Fruit fly (Drosophila melanogaster) whole organism, embryonic: Measurements from ENCODE around the gene AstA.

ENCODE experiments used
- Ada2b ChIP-seq: fragments of 200-800 bp; sonication (Bioruptor generic); IDR thresholded peaks from 2 replicates; pipeline ENCODE4 v1.3.6; 2022; ENCODE audit warnings: missing biosample characterization, missing genetic modification characterization
- CG11247 ChIP-seq: fragments of 200-800 bp; sonication (Bioruptor generic); IDR thresholded peaks from 2 replicates; pipeline ENCODE4 v1.3.6; 2022; ENCODE audit warnings: missing biosample characterization, missing genetic modification characterization
- CG11696 ChIP-seq: fragments of 200-800 bp; sonication (Bioruptor generic); IDR thresholded peaks from 2 replicates; pipeline ENCODE4 v1.3.6; 2022; ENCODE audit warnings: missing biosample characterization, missing genetic modification characterization
- CG12104 ChIP-seq: fragments of 200-800 bp; sonication (Bioruptor generic); optimal IDR thresholded peaks from 3 replicates; lab custom pipeline; 2016; ENCODE audit warnings: missing biosample characterization, missing genetic modification characterization
- CG13123 ChIP-seq: fragments of 200-800 bp; sonication (Bioruptor generic); optimal IDR thresholded peaks from 2 replicates; lab custom pipeline; 2016; ENCODE audit warnings: missing biosample characterization, missing genetic modification characterization
- CG14014 ChIP-seq: fragments of 200-800 bp; sonication (Bioruptor generic); IDR thresholded peaks from 2 replicates; pipeline ENCODE4 v1.3.6; 2022; ENCODE audit warnings: missing biosample characterization, missing genetic modification characterization
- CG14667 ChIP-seq: fragments of 200-800 bp; sonication (Bioruptor generic); IDR thresholded peaks from 2 replicates; pipeline ENCODE4 v1.3.6; 2022; ENCODE audit warnings: missing biosample characterization, missing genetic modification characterization
- CG1529 ChIP-seq: fragments of 200-800 bp; sonication (Bioruptor generic); optimal IDR thresholded peaks from 3 replicates; lab custom pipeline; 2018; ENCODE audit warnings: missing biosample characterization, missing genetic modification characterization
- CG15696 ChIP-seq: fragments of 200-800 bp; sonication (Bioruptor generic); optimal IDR thresholded peaks from 2 replicates; lab custom pipeline; 2019; ENCODE audit warnings: missing biosample characterization, mild to moderate bottlenecking, missing genetic modification characterization, moderate library complexity
- CG16815 ChIP-seq: fragments of 200-800 bp; sonication (Bioruptor generic); optimal IDR thresholded peaks from 3 replicates; lab custom pipeline; 2017; ENCODE audit warnings: missing biosample characterization, mild to moderate bottlenecking, missing genetic modification characterization
- CG17612 ChIP-seq: fragments of 200-800 bp; sonication (Bioruptor generic); IDR thresholded peaks from 2 replicates; pipeline ENCODE4 v1.3.6; 2022; ENCODE audit warnings: missing biosample characterization, missing genetic modification characterization
- CG18262 ChIP-seq: fragments of 200-800 bp; optimal IDR thresholded peaks from 3 replicates; lab custom pipeline; 2019; ENCODE audit warnings: missing biosample characterization, mild to moderate bottlenecking, missing genetic modification characterization, moderate library complexity
- CG1832 ChIP-seq: fragments of 200-800 bp; sonication (Bioruptor generic); optimal IDR thresholded peaks from 2 replicates; lab custom pipeline; 2017; ENCODE audit warnings: missing biosample characterization, mild to moderate bottlenecking, missing genetic modification characterization, inconsistent platforms
- CG18764 ChIP-seq: fragments of 200-800 bp; sonication (Bioruptor generic); optimal IDR thresholded peaks from 3 replicates; lab custom pipeline; 2016; ENCODE audit warnings: missing biosample characterization, missing genetic modification characterization
- CG42726 ChIP-seq: fragments of 200-800 bp; sonication (Bioruptor generic); IDR thresholded peaks from 2 replicates; pipeline ENCODE4 v1.3.6; 2022; ENCODE audit warnings: missing biosample characterization, missing genetic modification characterization; ENCODE audit not compliant: partially characterized antibody
- CG6254 ChIP-seq: fragments of 200-800 bp; sonication (Bioruptor generic); optimal IDR thresholded peaks from 3 replicates; lab custom pipeline; 2017; ENCODE audit warnings: mild to moderate bottlenecking, missing biosample characterization, missing genetic modification reagents, missing genetic modification characterization
- CG6654 ChIP-seq: fragments of 200-800 bp; sonication (Bioruptor generic); optimal IDR thresholded peaks from 2 replicates; lab custom pipeline; 2017; ENCODE audit warnings: missing biosample characterization, mild to moderate bottlenecking, missing genetic modification characterization
- CG6813 ChIP-seq: fragments of 200-800 bp; sonication (Bioruptor generic); optimal IDR thresholded peaks from 2 replicates; lab custom pipeline; 2017; ENCODE audit warnings: missing biosample characterization, missing genetic modification characterization, mild to moderate bottlenecking, moderate library complexity, missing genetic modification reagents
- CG7372 ChIP-seq: fragments of 200-800 bp; sonication (Bioruptor generic); IDR thresholded peaks from 2 replicates; pipeline ENCODE4 v1.3.6; 2022; ENCODE audit warnings: missing biosample characterization, missing genetic modification characterization
- CG8290 ChIP-seq, 3 experiments: fragments of 200-800 bp; sonication (Bioruptor generic); optimal IDR thresholded peaks; 2 replicates each; lab custom pipeline; 2016 to 2019; ENCODE audit warnings: missing biosample characterization in 3 of 3, missing genetic modification characterization in 3 of 3, mild to moderate bottlenecking in 2 of 3, moderate library complexity in 1 of 3
- CG8944 ChIP-seq: fragments of 200-800 bp; sonication (Bioruptor generic); optimal IDR thresholded peaks from 3 replicates; lab custom pipeline; 2016; ENCODE audit warnings: missing biosample characterization, missing genetic modification characterization
- Dll ChIP-seq: fragments of 200-800 bp; sonication (Bioruptor generic); IDR thresholded peaks from 4 replicates; pipeline ENCODE4 v1.3.6; 2022; ENCODE audit warnings: missing biosample characterization, missing genetic modification characterization; ENCODE audit not compliant: partially characterized antibody
- Doc3 ChIP-seq: fragments of 200-800 bp; sonication (Bioruptor generic); IDR thresholded peaks from 3 replicates; pipeline ENCODE4 v1.3.6; 2022; ENCODE audit warnings: missing biosample characterization, missing genetic modification characterization; ENCODE audit not compliant: partially characterized antibody
- ERR ChIP-seq: fragments of 200-800 bp; sonication (Bioruptor generic); optimal IDR thresholded peaks from 2 replicates; lab custom pipeline; 2016; ENCODE audit warnings: missing biosample characterization, missing genetic modification characterization
- Ets65A ChIP-seq: fragments of 200-800 bp; sonication (Bioruptor generic); peaks from one replicate; lab custom pipeline; 2016; ENCODE audit warnings: missing biosample characterization, missing genetic modification characterization
- Fer1 ChIP-seq: fragments of 200-800 bp; sonication (Bioruptor generic); optimal IDR thresholded peaks from 2 replicates; lab custom pipeline; 2017; ENCODE audit warnings: missing biosample characterization, mild to moderate bottlenecking, missing genetic modification characterization
- Gug ChIP-seq: fragments of 200-800 bp; sonication (Bioruptor generic); IDR thresholded peaks from 4 replicates; pipeline ENCODE4 v1.3.6; 2022; ENCODE audit warnings: missing biosample characterization, missing genetic modification characterization
- HmgZ ChIP-seq: fragments of 200-800 bp; sonication (Bioruptor generic); optimal IDR thresholded peaks from 2 replicates; lab custom pipeline; 2018; ENCODE audit warnings: missing biosample characterization, mild to moderate bottlenecking, missing genetic modification characterization
- Hmx ChIP-seq: fragments of 200-800 bp; sonication (Bioruptor generic); optimal IDR thresholded peaks from 2 replicates; lab custom pipeline; 2016; ENCODE audit warnings: missing biosample characterization, missing genetic modification characterization
- Kr ChIP-seq: fragments of 200-800 bp; sonication (Bioruptor generic); optimal IDR thresholded peaks from 2 replicates; lab custom pipeline; 2017; ENCODE audit warnings: missing biosample characterization, mild to moderate bottlenecking, missing genetic modification characterization
- Ssrp ChIP-seq: fragments of 200-800 bp; sonication (Bioruptor generic); optimal IDR thresholded peaks from 2 replicates; lab custom pipeline; 2018; ENCODE audit warnings: missing biosample characterization, mild to moderate bottlenecking, missing genetic modification characterization, moderate library complexity
- Taf1 ChIP-seq: fragments of 200-800 bp; sonication (Bioruptor generic); IDR thresholded peaks from 2 replicates; pipeline ENCODE4 v1.3.6; 2022; ENCODE audit warnings: missing biosample characterization, missing genetic modification characterization
- Vsx1 ChIP-seq: fragments of 200-800 bp; sonication (Bioruptor generic); optimal IDR thresholded peaks from 2 replicates; lab custom pipeline; 2017; ENCODE audit warnings: missing biosample characterization, mild to moderate bottlenecking, missing genetic modification characterization, missing genetic modification reagents
- amos ChIP-seq: fragments of 200-800 bp; sonication (Bioruptor generic); IDR thresholded peaks from 2 replicates; pipeline ENCODE4 v1.3.6; 2022; ENCODE audit warnings: missing biosample characterization, missing genetic modification characterization; ENCODE audit not compliant: partially characterized antibody
- ap ChIP-seq: fragments of 200-800 bp; sonication (Bioruptor generic); IDR thresholded peaks from 2 replicates; pipeline ENCODE4 v1.3.6; 2022; ENCODE audit warnings: missing biosample characterization, missing genetic modification characterization
- ci ChIP-seq: fragments of 200-800 bp; sonication (Bioruptor generic); IDR thresholded peaks from 3 replicates; pipeline ENCODE4 v1.3.6; 2022; ENCODE audit warnings: missing biosample characterization, missing genetic modification characterization
- ems ChIP-seq: fragments of 200-800 bp; sonication (Bioruptor generic); optimal IDR thresholded peaks from 3 replicates; lab custom pipeline; 2016; ENCODE audit warnings: missing biosample characterization, missing genetic modification characterization
- fd96Cb ChIP-seq: fragments of 200-800 bp; sonication (Bioruptor generic); optimal IDR thresholded peaks from 2 replicates; lab custom pipeline; 2018; ENCODE audit warnings: missing biosample characterization, mild to moderate bottlenecking, missing genetic modification characterization, moderate library complexity
- fru ChIP-seq: fragments of >200 bp; optimal IDR thresholded peaks from 2 replicates; lab custom pipeline; 2017
- gce ChIP-seq: fragments of 200-800 bp; sonication (Bioruptor generic); IDR thresholded peaks from 3 replicates; pipeline ENCODE4 v1.3.6; 2022; ENCODE audit warnings: missing biosample characterization, missing genetic modification characterization
- kay ChIP-seq: fragments of 200-800 bp; sonication (Bioruptor generic); optimal IDR thresholded peaks from 2 replicates; lab custom pipeline; 2016; ENCODE audit warnings: missing biosample characterization, missing genetic modification characterization
- klu ChIP-seq: fragments of 200-800 bp; sonication (Bioruptor generic); IDR thresholded peaks from 2 replicates; pipeline ENCODE4 v1.3.6; 2022; ENCODE audit warnings: missing biosample characterization, missing genetic modification characterization
- knrl ChIP-seq: fragments of 200-800 bp; sonication (Bioruptor generic); IDR thresholded peaks from 3 replicates; pipeline ENCODE4 v1.3.6; 2022; ENCODE audit warnings: missing biosample characterization, missing genetic modification characterization; ENCODE audit not compliant: partially characterized antibody
- nom ChIP-seq: fragments of 200-800 bp; sonication (Bioruptor generic); optimal IDR thresholded peaks from 2 replicates; lab custom pipeline; 2017; ENCODE audit warnings: missing biosample characterization, missing genetic modification characterization, mild to moderate bottlenecking, moderate library complexity, missing genetic modification reagents
- psq ChIP-seq: fragments of 200-800 bp; sonication (Bioruptor generic); optimal IDR thresholded peaks from 2 replicates; lab custom pipeline; 2017; ENCODE audit warnings: missing biosample characterization, missing genetic modification characterization
- scrt ChIP-seq: fragments of 200-800 bp; sonication (Bioruptor generic); optimal IDR thresholded peaks from 2 replicates; lab custom pipeline; 2018; ENCODE audit warnings: missing biosample characterization, mild to moderate bottlenecking, missing genetic modification characterization, moderate library complexity
- seq ChIP-seq: fragments of 200-800 bp; sonication (Bioruptor generic); IDR thresholded peaks from 2 replicates; pipeline ENCODE4 v1.3.6; 2022; ENCODE audit warnings: missing biosample characterization, missing genetic modification characterization
- stc ChIP-seq: fragments of 200-800 bp; sonication (Bioruptor generic); IDR thresholded peaks from 2 replicates; pipeline ENCODE4 v1.3.6; 2022; ENCODE audit warnings: missing biosample characterization, missing genetic modification characterization
- stwl ChIP-seq: fragments of 200-800 bp; sonication (Bioruptor generic); optimal IDR thresholded peaks from 3 replicates; lab custom pipeline; 2018; ENCODE audit warnings: missing biosample characterization, mild to moderate bottlenecking, missing genetic modification characterization, moderate library complexity

AstA gene

dm6 chr3R:24813637-24814301 lies 48.9 kb upstream of the AstA start, which contains the start of the genes lili and CG34150 (continued):
- peak; percentile 82 for TF ChIP-seq CG15696
- peak; percentile 30 for TF ChIP-seq Hmx (GFP tag; lab: Kevin White, UChicago)
- TF ChIP-seq seq (GFP tag; lab: Robert Waterston, UW), result peak; percentile 37; the same call in 1 of the 2 replicates
- peak; percentile 78 for TF ChIP-seq CG14014 (GFP tag; lab: Robert Waterston, UW)
- TF ChIP-seq CG17612 (GFP tag; lab: Robert Waterston, UW), result 0 out of 2 replicates have a peak, but pooled peaks have one; percentile 36
- TF ChIP-seq CG6254, result peak; percentile 15
- TF ChIP-seq Ets65A, result peak; percentile 90
- TF ChIP-seq ci (GFP tag; lab: Robert Waterston, UW), result peak; percentile 73
- no peak for TF ChIP-seq Vsx1 (GFP tag; lab: Kevin White, UChicago)
- TF ChIP-seq ems (GFP tag; lab: Kevin White, UChicago), result peak; percentile 70
- TF ChIP-seq CG1832 (GFP tag; lab: Kevin White, UChicago), result no peak
- 0 out of 2 replicates have a peak, but pooled peaks have one; percentile 26 for TF ChIP-seq CG14667 (GFP tag; lab: Robert Waterston, UW)
- TF ChIP-seq Fer1, result peak; percentile 69
- peak; percentile 57; the same call in 3 of the 4 replicates for TF ChIP-seq Gug (GFP tag; lab: Robert Waterston, UW)
- peak; percentile 65 for TF ChIP-seq Ssrp (tag; lab: Kevin White, UChicago)
- no peak for TF ChIP-seq fru
- TF ChIP-seq CG8944 (GFP tag; lab: Kevin White, UChicago), result peak; percentile 67
- TF ChIP-seq amos (GFP tag; lab: Robert Waterston, UW), result peak; percentile 79
- peak; percentile 70 for TF ChIP-seq scrt (GFP tag; lab: Kevin White, UChicago)
- TF ChIP-seq psq, result peak; percentile 57
- TF ChIP-seq ap, result 0 out of 2 replicates have a peak, but pooled peaks have one; percentile 18
- TF ChIP-seq Kr, result no peak
- TF ChIP-seq CG7372 (GFP tag; lab: Robert Waterston, UW), result peak; percentile 72; the same call in 1 of the 2 replicates
- peak; percentile 63; the same call in 1 of the 2 replicates for TF ChIP-seq Ada2b (GFP tag; lab: Robert Waterston, UW)
- peak; percentile 7 for TF ChIP-seq CG16815 (GFP tag; lab: Kevin White, UChicago)
- peak; percentile 62 for TF ChIP-seq ERR (GFP tag; lab: Kevin White, UChicago)
- TF ChIP-seq CG12104 (GFP tag; lab: Kevin White, UChicago), result peak; percentile 52
- TF ChIP-seq CG6654 (GFP tag; lab: Kevin White, UChicago), result no peak
- TF ChIP-seq CG6813 (GFP tag; lab: Kevin White, UChicago), result no peak
- TF ChIP-seq CG18764 (GFP tag; lab: Kevin White, UChicago), result peak; percentile 73
- peak; percentile 75 for TF ChIP-seq stwl
- peak; percentile 63 for TF ChIP-seq HmgZ
- peak; percentile 90 for TF ChIP-seq CG8290 (GFP tag; optimal IDR thresholded peaks at IDR 0.05; lab: Kevin White, UChicago)
- TF ChIP-seq CG8290 (tag; optimal IDR thresholded peaks at IDR 0.05; lab: Kevin White, UChicago), result peak; percentile 19 to 21
- peak; percentile 77 for TF ChIP-seq Taf1 (GFP tag; lab: Robert Waterston, UW)
- TF ChIP-seq stc, result peak; percentile 56
- TF ChIP-seq klu (GFP tag; lab: Robert Waterston, UW), result peak; percentile 69
- peak; percentile 56; the same call in 1 of the 2 replicates for TF ChIP-seq CG42726 (GFP tag; lab: Robert Waterston, UW)
- no peak; the same call in none of the 2 replicates for TF ChIP-seq CG11247 (GFP tag; lab: Robert Waterston, UW)
- TF ChIP-seq Doc3, result peak; percentile 71
- peak; percentile 85 for TF ChIP-seq knrl (GFP tag; lab: Robert Waterston, UW)
- TF ChIP-seq gce (GFP tag; lab: Robert Waterston, UW), result no peak
- peak; percentile 58 for TF ChIP-seq CG13123 (GFP tag; lab: Kevin White, UChicago)
- TF ChIP-seq CG1529 (GFP tag; lab: Kevin White, UChicago), result peak; percentile 46
- TF ChIP-seq Dll (GFP tag; lab: Robert Waterston, UW), result peak; percentile 88
- peak; percentile 33 for TF ChIP-seq nom (GFP tag; lab: Kevin White, UChicago)
- no peak for TF ChIP-seq CG11696 (GFP tag; lab: Robert Waterston, UW)
- TF ChIP-seq kay (GFP tag; lab: Kevin White, UChicago), result peak; percentile 63
- TF ChIP-seq fd96Cb, result peak; percentile 36
- TF ChIP-seq CG18262, result peak; percentile 67
